Fruit fly (Drosophila melanogaster) whole organism, pupa: ENCODE measurements around the gene Top3beta.

ENCODE experiments used
- CG10348 ChIP-seq: fragments of 200-800 bp; sonication (Bioruptor generic); IDR thresholded peaks from 2 replicates; pipeline ENCODE4 v1.3.6; 2022; ENCODE audit warnings: missing biosample characterization, missing genetic modification characterization
- CG15710 ChIP-seq: fragments of 200-800 bp; sonication (Bioruptor generic); optimal IDR thresholded peaks from 2 replicates; lab custom pipeline; 2018; ENCODE audit warnings: missing biosample characterization, mild to moderate bottlenecking, missing genetic modification characterization, moderate library complexity
- CG4496 ChIP-seq: fragments of 200-800 bp; sonication (Bioruptor generic); IDR thresholded peaks from 3 replicates; pipeline ENCODE4 v1.3.6; 2022; ENCODE audit warnings: missing biosample characterization, missing genetic modification characterization
- EcR ChIP-seq: fragments of 200-800 bp; sonication (Bioruptor generic); optimal IDR thresholded peaks from 3 replicates; lab custom pipeline; 2019; ENCODE audit warnings: missing biosample characterization, missing genetic modification characterization, mild to moderate bottlenecking, moderate library complexity, missing genetic modification reagents
- Ets98B ChIP-seq: fragments of 200-800 bp; sonication (Bioruptor generic); IDR thresholded peaks from 2 replicates; pipeline ENCODE4 v1.3.6; 2022; ENCODE audit warnings: missing biosample characterization, missing genetic modification characterization
- Pif1A ChIP-seq: fragments of 200-800 bp; sonication (Bioruptor generic); optimal IDR thresholded peaks from 3 replicates; lab custom pipeline; 2016; ENCODE audit warnings: missing biosample characterization, missing genetic modification characterization
- Pif1B ChIP-seq: fragments of 200-800 bp; sonication (Bioruptor generic); optimal IDR thresholded peaks from 3 replicates; lab custom pipeline; 2016; ENCODE audit warnings: missing biosample characterization, missing genetic modification characterization
- gl ChIP-seq: fragments of 200-800 bp; sonication (Bioruptor generic); optimal IDR thresholded peaks from 2 replicates; lab custom pipeline; 2018; ENCODE audit warnings: missing biosample characterization, mild to moderate bottlenecking, missing genetic modification characterization
- rn ChIP-seq: fragments of 200-800 bp; sonication (Bioruptor generic); IDR thresholded peaks from 2 replicates; pipeline ENCODE4 v1.3.6; 2022; ENCODE audit warnings: missing biosample characterization, missing genetic modification characterization

- TF ChIP-seq EcR (GFP tag; lab: Kevin White, UChicago): no peak
- TF ChIP-seq gl (tag; lab: Kevin White, UChicago): no peak
- TF ChIP-seq Pif1B (GFP tag; lab: Kevin White, UChicago): no peak
- no peak for TF ChIP-seq rn
- TF ChIP-seq Pif1A (GFP tag; lab: Kevin White, UChicago): no peak
- TF ChIP-seq Ets98B (GFP tag; lab: Robert Waterston, UW): no peak
- TF ChIP-seq CG15710 (tag; lab: Kevin White, UChicago): no peak
- no peak for TF ChIP-seq CG10348 (GFP tag; lab: Robert Waterston, UW)
- no peak for TF ChIP-seq CG4496 (GFP tag; lab: Robert Waterston, UW)
Observed at dm6 chrX:6301052-6301451, 13.3 kb upstream of the Top3beta start, which contains the start of gene CG12219.
